Fruit fly (Drosophila melanogaster) whole organism: ENCODE results near the gene CG34244.

Experiments
- CG8478 ChIP-seq: fragments of >200 bp; optimal IDR thresholded peaks from 2 replicates; lab custom pipeline; 2018; ENCODE audit warnings: inconsistent platforms
- Dll ChIP-seq: fragments of >200 bp; optimal IDR thresholded peaks from 2 replicates; lab custom pipeline; 2017
- EcR ChIP-seq, 2 experiments: fragments of >200 bp; optimal IDR thresholded peaks; 2 replicates each; lab custom pipeline; 2017; ENCODE audit warnings: missing biosample characterization in 2 of 2, missing genetic modification characterization in 2 of 2, missing genetic modification reagents in 2 of 2
- pan ChIP-seq: fragments of >200 bp; optimal IDR thresholded peaks from 2 replicates; lab custom pipeline; 2017
- psq ChIP-seq: fragments of >200 bp; optimal IDR thresholded peaks from 2 replicates; lab custom pipeline; 2017
- usp ChIP-seq: fragments of >200 bp; optimal IDR thresholded peaks from 2 replicates; lab custom pipeline; 2017; ENCODE audit warnings: missing biosample characterization, missing genetic modification characterization, mixed read lengths

DNA sequence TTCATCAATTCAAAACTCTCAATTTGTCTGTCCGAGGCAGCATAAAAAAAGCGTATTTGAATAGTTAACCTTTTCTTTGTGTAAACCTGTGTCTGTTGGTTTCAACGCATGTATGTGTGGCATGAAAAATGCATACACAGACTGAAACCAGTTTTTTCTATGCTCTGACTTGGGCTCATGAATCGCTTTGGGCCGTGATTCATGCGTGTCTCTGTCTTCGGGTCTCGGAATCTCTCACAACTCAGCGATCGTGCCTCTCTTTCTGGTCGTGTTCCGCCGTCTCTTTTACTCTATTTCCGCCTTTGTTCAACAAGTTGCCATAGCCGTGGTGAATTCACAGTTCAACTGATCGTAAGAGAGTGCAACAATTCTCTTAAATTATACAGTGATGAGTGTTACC is 34.8 kb downstream of the CG34244 start:
- TF ChIP-seq EcR (GFP tag; optimal IDR thresholded peaks at IDR 0.05; lab: Kevin White, UChicago) (no peak), pan (lab: Kevin White, UChicago) (no peak), psq (no peak), usp (GFP tag; lab: Kevin White, UChicago) (no peak), CG8478 (lab: Kevin White, UChicago) (no peak), Dll (no peak)
